Fruit fly (Drosophila melanogaster): ENCODE results near the gene CG33493.

DNA sequence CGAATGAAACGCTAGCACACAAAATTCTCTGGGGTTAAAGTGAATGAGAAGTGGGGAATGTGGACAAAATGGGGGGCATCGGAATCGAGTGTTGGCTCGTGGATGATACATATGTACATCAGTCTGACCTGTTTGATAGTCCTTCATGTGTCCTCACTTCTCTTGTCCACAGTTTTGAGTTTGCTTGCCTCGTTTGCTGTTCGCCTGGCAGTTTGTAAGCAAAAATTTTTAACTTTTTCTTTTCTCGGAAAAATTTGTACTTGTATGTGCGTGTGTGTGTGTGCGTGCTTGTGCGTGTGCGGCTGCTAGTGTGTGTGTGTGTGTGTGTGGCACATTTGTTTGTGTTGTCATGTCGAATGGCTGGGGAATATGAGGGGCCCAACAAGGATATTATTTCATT, 30.6 kb upstream of the CG33493 start:
- no peak for TF ChIP-seq dpn (GFP tag; optimal IDR thresholded peaks at IDR 0.05)
- no peak for TF ChIP-seq corto (GFP tag; optimal IDR thresholded peaks at IDR 0.05)

Data from whole organism, embryonic.